Fruit fly (Drosophila melanogaster) whole organism, embryonic: Measurements from ENCODE around the gene Tango5.

ENCODE experiments used
- CG11085 ChIP-seq: fragments of 200-800 bp; sonication (Bioruptor generic); IDR thresholded peaks from 2 replicates; pipeline ENCODE4 v1.3.6; 2022; ENCODE audit warnings: missing biosample characterization, missing genetic modification characterization
- CG11504 ChIP-seq: fragments of 200-800 bp; sonication (Bioruptor generic); optimal IDR thresholded peaks from 3 replicates; lab custom pipeline; 2019; ENCODE audit warnings: missing biosample characterization, mild to moderate bottlenecking, missing genetic modification characterization, moderate library complexity
- CG12391 ChIP-seq: fragments of 200-800 bp; sonication (Bioruptor generic); optimal IDR thresholded peaks from 3 replicates; lab custom pipeline; 2018; ENCODE audit warnings: missing biosample characterization, mild to moderate bottlenecking, missing genetic modification characterization, moderate library complexity
- CG12769 ChIP-seq: fragments of 200-800 bp; sonication (Bioruptor generic); optimal IDR thresholded peaks from 2 replicates; lab custom pipeline; 2019; ENCODE audit warnings: missing biosample characterization, mild to moderate bottlenecking, missing genetic modification characterization, moderate library complexity
- CG15269 ChIP-seq: fragments of 200-800 bp; sonication (Bioruptor generic); optimal IDR thresholded peaks from 2 replicates; lab custom pipeline; 2018; ENCODE audit warnings: missing biosample characterization, mild to moderate bottlenecking, missing genetic modification characterization, moderate library complexity
- CG16779 ChIP-seq: fragments of 200-800 bp; sonication (Bioruptor generic); IDR thresholded peaks from 2 replicates; pipeline ENCODE4 v1.3.6; 2022; ENCODE audit warnings: missing biosample characterization, missing genetic modification characterization
- CG2678 ChIP-seq: fragments of 200-800 bp; sonication (Bioruptor generic); optimal IDR thresholded peaks from 3 replicates; lab custom pipeline; 2019; ENCODE audit warnings: missing biosample characterization, mild to moderate bottlenecking, missing genetic modification characterization, moderate library complexity
- CG2712 ChIP-seq: fragments of 200-800 bp; optimal IDR thresholded peaks from 3 replicates; lab custom pipeline; 2019; ENCODE audit warnings: missing biosample characterization, mild to moderate bottlenecking, missing genetic modification characterization, moderate library complexity
- CG30403 ChIP-seq: fragments of 200-800 bp; sonication (Bioruptor generic); optimal IDR thresholded peaks from 3 replicates; lab custom pipeline; 2016; ENCODE audit warnings: missing biosample characterization, missing genetic modification characterization
- CG31441 ChIP-seq: fragments of 200-800 bp; sonication (Bioruptor generic); IDR thresholded peaks from 2 replicates; pipeline ENCODE4 v1.3.6; 2022; ENCODE audit warnings: missing biosample characterization, missing genetic modification characterization
- CG6683 ChIP-seq: fragments of 200-800 bp; sonication (Bioruptor generic); optimal IDR thresholded peaks from 2 replicates; lab custom pipeline; 2017; ENCODE audit warnings: missing biosample characterization, mild to moderate bottlenecking, missing genetic modification characterization, missing genetic modification reagents
- CG7839 ChIP-seq: fragments of 200-800 bp; sonication (Bioruptor generic); optimal IDR thresholded peaks from 3 replicates; lab custom pipeline; 2018; ENCODE audit warnings: missing biosample characterization, mild to moderate bottlenecking, missing genetic modification characterization, moderate library complexity
- CG8924 ChIP-seq: fragments of 200-800 bp; optimal IDR thresholded peaks from 3 replicates; lab custom pipeline; 2019; ENCODE audit warnings: missing biosample characterization, mild to moderate bottlenecking, missing genetic modification characterization, moderate library complexity
- CkIIα-i1 ChIP-seq: fragments of 200-800 bp; sonication (Bioruptor generic); IDR thresholded peaks from 2 replicates; pipeline ENCODE4 v1.3.6; 2022; ENCODE audit warnings: missing biosample characterization, missing genetic modification characterization
- CoRest ChIP-seq: fragments of 200-800 bp; sonication (Bioruptor generic); optimal IDR thresholded peaks from 3 replicates; lab custom pipeline; 2018; ENCODE audit warnings: missing biosample characterization, mild to moderate bottlenecking, missing genetic modification characterization, moderate library complexity
- Fer3 ChIP-seq: fragments of 200-800 bp; sonication (Bioruptor generic); optimal IDR thresholded peaks from 2 replicates; lab custom pipeline; 2018; ENCODE audit warnings: missing biosample characterization, mild to moderate bottlenecking, missing genetic modification characterization, moderate library complexity
- HLH3B ChIP-seq: fragments of 200-800 bp; sonication (Bioruptor generic); IDR thresholded peaks from 2 replicates; pipeline ENCODE4 v1.3.6; 2022; ENCODE audit warnings: missing biosample characterization, missing genetic modification characterization
- Hsf ChIP-seq: fragments of 200-800 bp; sonication (Bioruptor generic); optimal IDR thresholded peaks from 3 replicates; lab custom pipeline; 2016; ENCODE audit warnings: missing biosample characterization, missing genetic modification characterization
- Jarid2 ChIP-seq: fragments of 200-800 bp; sonication (Bioruptor generic); optimal IDR thresholded peaks from 3 replicates; lab custom pipeline; 2017; ENCODE audit warnings: mild to moderate bottlenecking, missing biosample characterization, missing genetic modification reagents, missing genetic modification characterization
- MBD-R2 ChIP-seq: fragments of 200-800 bp; sonication (Bioruptor generic); IDR thresholded peaks from 2 replicates; pipeline ENCODE4 v1.3.6; 2022; ENCODE audit warnings: missing biosample characterization, missing genetic modification characterization
- Meics ChIP-seq: fragments of 200-800 bp; sonication (Bioruptor generic); optimal IDR thresholded peaks from 2 replicates; lab custom pipeline; 2017; ENCODE audit warnings: missing biosample characterization, mild to moderate bottlenecking, missing genetic modification characterization
- Nf-YB ChIP-seq: fragments of 200-800 bp; sonication (Bioruptor generic); optimal IDR thresholded peaks from 3 replicates; lab custom pipeline; 2019; ENCODE audit warnings: missing biosample characterization, mild to moderate bottlenecking, missing genetic modification characterization, moderate library complexity
- PHDP ChIP-seq: fragments of 200-800 bp; sonication (Bioruptor generic); optimal IDR thresholded peaks from 3 replicates; lab custom pipeline; 2018; ENCODE audit warnings: missing biosample characterization, mild to moderate bottlenecking, missing genetic modification characterization, moderate library complexity
- Side ChIP-seq: fragments of 200-800 bp; sonication (Bioruptor generic); optimal IDR thresholded peaks from 2 replicates; lab custom pipeline; 2016; ENCODE audit warnings: missing biosample characterization, missing genetic modification characterization
- Six4 ChIP-seq: fragments of 200-800 bp; sonication (Bioruptor generic); optimal IDR thresholded peaks from 2 replicates; lab custom pipeline; 2016; ENCODE audit warnings: missing biosample characterization, missing genetic modification characterization
- Sox102F ChIP-seq: fragments of 200-800 bp; sonication (Bioruptor generic); optimal IDR thresholded peaks from 2 replicates; lab custom pipeline; 2018; ENCODE audit warnings: missing biosample characterization, mild to moderate bottlenecking, missing genetic modification characterization, moderate library complexity
- Ssrp ChIP-seq: fragments of 200-800 bp; sonication (Bioruptor generic); optimal IDR thresholded peaks from 2 replicates; lab custom pipeline; 2018; ENCODE audit warnings: missing biosample characterization, mild to moderate bottlenecking, missing genetic modification characterization, moderate library complexity
- Xbp1 ChIP-seq: fragments of 200-800 bp; sonication (Bioruptor generic); optimal IDR thresholded peaks from 3 replicates; lab custom pipeline; 2016; ENCODE audit warnings: missing biosample characterization, mild to moderate bottlenecking, missing genetic modification characterization
- Xrp1 ChIP-seq: fragments of 200-800 bp; sonication (Bioruptor generic); IDR thresholded peaks from 2 replicates; pipeline ENCODE4 v1.3.6; 2022; ENCODE audit warnings: missing biosample characterization, missing genetic modification characterization
- abd-A ChIP-seq: fragments of 200-800 bp; sonication (Bioruptor generic); optimal IDR thresholded peaks from 3 replicates; lab custom pipeline; 2019; ENCODE audit warnings: missing biosample characterization, mild to moderate bottlenecking, missing genetic modification characterization, moderate library complexity
- bcd ChIP-seq: fragments of 200-800 bp; sonication (Bioruptor generic); optimal IDR thresholded peaks from 2 replicates; lab custom pipeline; 2017; ENCODE audit warnings: missing biosample characterization, mild to moderate bottlenecking, missing genetic modification characterization
- bsh ChIP-seq, 2 experiments: fragments of 200-800 bp; sonication (Bioruptor generic); optimal IDR thresholded peaks; 2 replicates each; lab custom pipeline; 2017 to 2018; ENCODE audit warnings: mild to moderate bottlenecking in 2 of 2, missing biosample characterization in 2 of 2, missing genetic modification characterization in 2 of 2, moderate library complexity in 1 of 2
- ci ChIP-seq: fragments of 200-800 bp; sonication (Bioruptor generic); IDR thresholded peaks from 3 replicates; pipeline ENCODE4 v1.3.6; 2022; ENCODE audit warnings: missing biosample characterization, missing genetic modification characterization
- crol ChIP-seq: fragments of 200-800 bp; sonication (Bioruptor generic); IDR thresholded peaks from 2 replicates; pipeline ENCODE4 v1.3.6; 2022; ENCODE audit warnings: missing biosample characterization, missing genetic modification characterization
- esg ChIP-seq: fragments of 200-800 bp; sonication (Bioruptor generic); conservative IDR thresholded peaks from 2 replicates; pipeline ENCODE4 v1.3.6; 2022; ENCODE audit warnings: missing biosample characterization, missing genetic modification characterization
- eve ChIP-seq, 2 experiments: fragments of >200 bp; optimal IDR thresholded peaks; 2 replicates each; lab custom pipeline; 2017; ENCODE audit warnings: missing biosample characterization in 2 of 2, missing genetic modification characterization in 2 of 2
- fd96Cb ChIP-seq: fragments of 200-800 bp; sonication (Bioruptor generic); optimal IDR thresholded peaks from 2 replicates; lab custom pipeline; 2018; ENCODE audit warnings: missing biosample characterization, mild to moderate bottlenecking, missing genetic modification characterization, moderate library complexity
- gem ChIP-seq: fragments of 200-800 bp; sonication (Bioruptor generic); optimal IDR thresholded peaks from 2 replicates; lab custom pipeline; 2019; ENCODE audit warnings: missing biosample characterization, mild to moderate bottlenecking, missing genetic modification characterization, moderate library complexity
- knrl ChIP-seq: fragments of 200-800 bp; sonication (Bioruptor generic); IDR thresholded peaks from 3 replicates; pipeline ENCODE4 v1.3.6; 2022; ENCODE audit warnings: missing biosample characterization, missing genetic modification characterization; ENCODE audit not compliant: partially characterized antibody
- lab ChIP-seq: fragments of 200-800 bp; sonication (Bioruptor generic); optimal IDR thresholded peaks from 3 replicates; lab custom pipeline; 2017; ENCODE audit warnings: missing biosample characterization, missing genetic modification characterization, mild to moderate bottlenecking, moderate library complexity, missing genetic modification reagents
- nmo ChIP-seq: fragments of 200-800 bp; sonication (Bioruptor generic); optimal IDR thresholded peaks from 2 replicates; lab custom pipeline; 2018; ENCODE audit warnings: missing biosample characterization, mild to moderate bottlenecking, missing genetic modification characterization, moderate library complexity
- pan ChIP-seq, 4 experiments: fragments of >200 bp in 3 of 4; fragments of 200-800 bp in 1 of 4; sonication (Bioruptor generic) in 1 of 4; optimal IDR thresholded peaks in 3 of 4; IDR thresholded peaks in 1 of 4; 2 replicates each; pipeline versions ENCODE4 v1.3.6 to Lab custom; 2017 to 2022; ENCODE audit warnings: missing biosample characterization in 2 of 4, missing genetic modification characterization in 2 of 4, mixed read lengths in 1 of 4
- phol ChIP-seq: fragments of 200-800 bp; sonication (Bioruptor generic); optimal IDR thresholded peaks from 3 replicates; lab custom pipeline; 2018; ENCODE audit warnings: missing biosample characterization, mild to moderate bottlenecking, missing genetic modification characterization, moderate library complexity
- prd ChIP-seq, 3 experiments: fragments of >200 bp in 2 of 3; fragments of 200-800 bp in 1 of 3; sonication (Bioruptor generic) in 1 of 3; optimal IDR thresholded peaks in 2 of 3; IDR thresholded peaks in 1 of 3; 2 replicates in 2 of 3; 3 replicates in 1 of 3; pipeline versions ENCODE4 v1.3.6 to Lab custom; 2017 to 2022; ENCODE audit warnings: missing biosample characterization in 1 of 3, missing genetic modification characterization in 1 of 3
- row ChIP-seq: fragments of 200-800 bp; sonication (Bioruptor generic); IDR thresholded peaks from 3 replicates; pipeline ENCODE4 v1.3.6; 2022; ENCODE audit warnings: missing biosample characterization, missing genetic modification characterization
- sisA ChIP-seq: fragments of 200-800 bp; sonication (Bioruptor generic); IDR thresholded peaks from 2 replicates; pipeline ENCODE4 v1.3.6; 2022; ENCODE audit warnings: missing biosample characterization, missing genetic modification characterization
- tap ChIP-seq: fragments of 200-800 bp; optimal IDR thresholded peaks from 3 replicates; lab custom pipeline; 2019; ENCODE audit warnings: missing biosample characterization, mild to moderate bottlenecking, missing genetic modification characterization, moderate library complexity

The Tango5 gene

DNA sequence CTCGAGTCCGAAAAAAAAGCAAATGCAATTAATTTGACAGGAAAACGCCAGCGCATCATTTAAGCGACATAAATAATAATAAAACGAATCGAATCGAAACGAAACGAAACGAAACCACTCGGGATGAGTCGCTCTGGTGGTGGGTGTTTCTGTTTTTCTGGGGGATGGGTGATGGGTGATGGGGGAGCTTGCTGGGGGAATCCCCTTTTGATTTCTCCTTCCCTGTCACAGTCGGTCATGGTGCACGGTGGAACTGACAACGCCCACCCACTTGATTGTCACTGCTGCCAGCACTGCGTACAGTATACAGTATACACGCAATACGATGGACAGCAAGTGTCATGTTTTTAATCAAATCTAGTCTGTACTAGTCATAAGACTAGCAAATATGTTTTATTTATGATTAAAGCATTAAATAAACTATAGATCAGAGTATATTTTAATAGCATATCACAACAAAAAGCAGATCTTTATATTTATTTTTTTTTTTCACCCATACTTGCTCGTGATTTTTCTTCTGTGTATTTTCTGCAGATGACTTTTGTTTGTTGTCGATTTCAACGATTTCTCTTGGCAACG is 42.2 kb downstream of the Tango5 start:
- TF ChIP-seq prd (optimal IDR thresholded peaks at IDR 0.05; lab: Kevin White, UChicago) = no peak
- TF ChIP-seq prd (GFP tag; IDR thresholded peaks at IDR 0.05; lab: Robert Waterston, UW) = peak; percentile 16; the same call in 1 of the 3 replicates
- TF ChIP-seq Nf-YB = no peak
- peak in 1 of 2 experiments; percentile 24 for TF ChIP-seq eve (GFP tag; optimal IDR thresholded peaks at IDR 0.05; lab: Kevin White, UChicago)
- peak; percentile 32; the same call in 1 of the 2 replicates for TF ChIP-seq Xrp1 (GFP tag; lab: Robert Waterston, UW)
- 0 out of 3 replicates have a peak, but pooled peaks have one; percentile 29 for TF ChIP-seq ci (GFP tag; lab: Robert Waterston, UW)
- peak; percentile 19 for TF ChIP-seq CG7839
- no peak for TF ChIP-seq tap
- peak; percentile 6 for TF ChIP-seq Hsf (GFP tag; lab: Kevin White, UChicago)
- no peak for TF ChIP-seq CG11085
- TF ChIP-seq CoRest (tag; lab: Kevin White, UChicago) = peak; percentile 16
- peak; percentile 2 for TF ChIP-seq Ssrp (tag; lab: Kevin White, UChicago)
- TF ChIP-seq HLH3B (GFP tag; lab: Robert Waterston, UW) = 0 out of 2 replicates have a peak, but pooled peaks have one; percentile 28
- no peak for TF ChIP-seq knrl (GFP tag; lab: Robert Waterston, UW)
- no peak for TF ChIP-seq Six4
- TF ChIP-seq CG2678 (tag; lab: Kevin White, UChicago) = peak; percentile 18
- TF ChIP-seq phol (tag; lab: Kevin White, UChicago) = peak; percentile 39
- TF ChIP-seq Side = no peak
- TF ChIP-seq CG16779 (GFP tag; lab: Robert Waterston, UW) = no peak
- TF ChIP-seq CG12769 (tag; lab: Kevin White, UChicago) = peak; percentile 9
- TF ChIP-seq CG15269 (tag; lab: Kevin White, UChicago) = peak; percentile 25
- peak; percentile 35 for TF ChIP-seq Sox102F (GFP tag; lab: Kevin White, UChicago)
- TF ChIP-seq row = peak; percentile 41; the same call in 1 of the 3 replicates
- peak; percentile 55 for TF ChIP-seq CG11504 (tag; lab: Kevin White, UChicago)
- no peak for TF ChIP-seq MBD-R2 (GFP tag; lab: Robert Waterston, UW)
- TF ChIP-seq sisA = peak; percentile 34; the same call in 1 of the 2 replicates
- peak; percentile 20 for TF ChIP-seq nmo (GFP tag; lab: Kevin White, UChicago)
- TF ChIP-seq esg (GFP tag; lab: Robert Waterston, UW) = no peak
- peak; percentile 4 for TF ChIP-seq CG2712
- TF ChIP-seq Jarid2 = no peak
- TF ChIP-seq bsh (GFP tag; optimal IDR thresholded peaks at IDR 0.05; lab: Kevin White, UChicago) = peak in 1 of 2 experiments; percentile 28
- no peak for TF ChIP-seq CG8924 (tag; lab: Kevin White, UChicago)
- TF ChIP-seq CG30403 = peak; percentile 25
- TF ChIP-seq Meics (GFP tag; lab: Kevin White, UChicago) = no peak
- TF ChIP-seq CG31441 (GFP tag; lab: Robert Waterston, UW) = peak; percentile 34; the same call in 1 of the 2 replicates
- no peak for TF ChIP-seq pan (optimal IDR thresholded peaks at IDR 0.05; lab: Kevin White, UChicago)
- no peak for TF ChIP-seq pan (GFP tag; optimal IDR thresholded peaks at IDR 0.05 in 1 of 2, IDR thresholded peaks at IDR 0.05 in 1 of 2)
- peak; percentile 26 for TF ChIP-seq CG12391 (tag; lab: Kevin White, UChicago)
- peak; percentile 12 for TF ChIP-seq bcd (GFP tag; lab: Kevin White, UChicago)
- TF ChIP-seq PHDP (tag; lab: Kevin White, UChicago) = peak; percentile 25
- peak; percentile 27 for TF ChIP-seq fd96Cb (tag; lab: Kevin White, UChicago)
- TF ChIP-seq Fer3 (tag; lab: Kevin White, UChicago) = peak; percentile 6
- 0 out of 2 replicates have a peak, but pooled peaks have one; percentile 25 for TF ChIP-seq crol
- no peak for TF ChIP-seq CkIIα-i1
- peak; percentile 51 for TF ChIP-seq gem (tag; lab: Kevin White, UChicago)
- TF ChIP-seq lab = peak; percentile 10
- TF ChIP-seq Xbp1 = peak; percentile 3
- no peak for TF ChIP-seq CG6683 (GFP tag; lab: Kevin White, UChicago)
- peak; percentile 8 for TF ChIP-seq abd-A (tag; lab: Kevin White, UChicago)
